Worm (Caenorhabditis elegans): ENCODE results near the gene ZK105.13.

ZK105.13 gene

DNA sequence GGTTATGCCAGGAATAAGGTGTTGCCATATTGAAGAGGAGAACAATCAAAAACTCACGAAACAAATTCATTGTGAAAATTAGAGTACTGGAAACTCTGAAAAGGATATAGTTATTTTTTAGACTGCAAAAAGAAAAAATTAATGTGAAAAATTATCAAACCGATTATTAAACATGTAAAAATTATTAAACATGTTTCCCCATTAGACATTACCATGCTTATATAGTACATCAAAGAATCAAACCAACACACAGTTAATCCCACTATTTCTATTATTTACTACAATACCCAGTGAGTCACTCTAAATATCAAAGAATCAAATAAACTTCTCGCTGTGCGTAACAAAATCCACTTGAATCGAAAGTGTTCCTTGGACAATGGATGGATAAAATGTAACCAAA is at the start of gene ZK105.13:
Gene ZK105.13, minus strand, starts transcription at position 101 of the 400 bp plus-strand sequence.
- TF ChIP-seq W03F9.2 (tag; optimal IDR thresholded peaks at IDR 0.05) = no peak
- no peak for TF ChIP-seq him-1 (tag; optimal IDR thresholded peaks at IDR 0.05)
- no peak for TF ChIP-seq dao-5 (tag; optimal IDR thresholded peaks at IDR 0.05)

DNA sequence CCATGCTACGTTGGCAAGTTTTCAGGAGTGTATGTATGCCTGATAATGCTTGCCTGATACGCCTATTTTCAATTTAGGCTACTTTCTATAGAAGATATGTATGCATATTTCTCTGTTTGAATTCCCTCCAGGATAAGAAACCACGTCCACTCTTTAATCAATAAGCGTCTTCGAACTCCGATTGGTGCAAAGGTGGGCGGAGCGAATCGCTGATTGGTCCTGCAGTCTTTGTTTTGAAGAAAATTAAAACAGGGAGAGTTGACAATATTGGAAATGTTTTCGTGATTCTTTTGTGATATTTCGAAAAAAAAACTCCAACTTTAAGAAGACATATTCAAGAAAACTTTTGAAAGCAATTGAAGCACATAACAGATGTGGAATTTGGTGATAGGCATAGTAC is 48.9 kb upstream of the ZK105.13 start:
- TF ChIP-seq dao-5 (tag; optimal IDR thresholded peaks at IDR 0.05) = no peak
- TF ChIP-seq W03F9.2 (tag; optimal IDR thresholded peaks at IDR 0.05) = no peak
- no peak for TF ChIP-seq him-1 (tag; optimal IDR thresholded peaks at IDR 0.05)

DNA sequence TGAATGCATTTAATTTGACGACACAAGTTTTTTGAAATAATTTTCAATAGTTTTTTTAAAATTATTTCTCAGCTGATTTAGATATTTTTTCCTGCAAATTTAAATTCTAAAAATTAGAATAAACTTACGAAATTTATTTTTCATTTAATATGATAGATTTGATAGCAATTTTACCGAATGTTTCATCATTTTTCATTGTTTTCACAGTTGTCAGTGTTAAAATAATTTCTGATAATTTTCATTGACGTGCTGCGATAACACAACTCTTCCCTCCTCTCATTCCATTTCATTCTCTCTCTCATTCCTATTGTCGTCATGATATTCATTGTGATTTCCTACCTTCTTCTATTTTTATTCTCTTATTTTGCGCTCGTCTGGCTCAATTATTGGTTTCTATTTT is 47.2 kb upstream of the ZK105.13 start, which contains the start of gene hint-3:
Gene hint-3, plus strand, starts transcription at position 301 of the 400 bp plus-strand sequence.
- TF ChIP-seq W03F9.2 (tag; optimal IDR thresholded peaks at IDR 0.05) = no peak
- TF ChIP-seq him-1 (tag; optimal IDR thresholded peaks at IDR 0.05) = no peak
- no peak for TF ChIP-seq dao-5 (tag; optimal IDR thresholded peaks at IDR 0.05)

DNA sequence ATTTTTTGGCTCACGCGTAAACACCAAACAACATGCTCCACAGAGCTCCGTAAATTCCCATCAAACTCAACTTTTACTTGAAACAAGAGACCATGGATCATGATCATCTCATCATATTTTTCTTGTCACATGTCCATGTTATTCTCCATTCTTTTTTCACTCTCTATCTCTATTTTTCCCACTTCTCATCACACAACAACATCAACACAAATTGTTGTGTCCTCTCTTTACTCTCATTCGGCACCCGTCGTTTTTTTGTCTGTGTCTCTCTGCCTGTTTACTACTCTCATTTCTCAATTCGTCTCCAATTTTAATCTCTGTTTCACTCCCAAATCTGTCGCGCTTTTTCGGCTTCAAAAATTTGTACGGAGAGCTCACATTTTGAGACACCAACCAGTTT is 46.3 kb upstream of the ZK105.13 start:
- no peak for TF ChIP-seq W03F9.2 (tag; optimal IDR thresholded peaks at IDR 0.05)
- no peak for TF ChIP-seq him-1 (tag; optimal IDR thresholded peaks at IDR 0.05)

DNA sequence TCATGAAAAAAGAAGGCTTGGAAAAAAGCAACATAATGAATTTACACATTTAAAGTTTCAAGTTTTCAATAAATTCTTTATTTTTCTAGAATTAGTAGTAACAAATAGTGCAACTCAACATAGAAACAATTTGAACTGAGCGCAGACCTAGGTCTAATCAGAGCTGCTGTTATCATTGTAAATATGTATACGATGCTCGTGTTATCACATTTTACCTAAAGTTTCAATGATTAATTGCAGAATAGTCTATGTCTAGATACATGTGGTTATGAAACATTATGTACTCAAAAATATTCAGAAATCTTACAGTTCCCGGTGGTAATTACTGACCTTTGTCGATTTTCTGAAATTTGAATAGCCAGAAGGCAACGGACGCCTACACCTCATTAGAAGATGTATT is 43.0 kb upstream of the ZK105.13 start:
- no peak for TF ChIP-seq dao-5 (tag; optimal IDR thresholded peaks at IDR 0.05)
- no peak for TF ChIP-seq W03F9.2 (tag; optimal IDR thresholded peaks at IDR 0.05)
- TF ChIP-seq him-1 (tag; optimal IDR thresholded peaks at IDR 0.05) = no peak

DNA sequence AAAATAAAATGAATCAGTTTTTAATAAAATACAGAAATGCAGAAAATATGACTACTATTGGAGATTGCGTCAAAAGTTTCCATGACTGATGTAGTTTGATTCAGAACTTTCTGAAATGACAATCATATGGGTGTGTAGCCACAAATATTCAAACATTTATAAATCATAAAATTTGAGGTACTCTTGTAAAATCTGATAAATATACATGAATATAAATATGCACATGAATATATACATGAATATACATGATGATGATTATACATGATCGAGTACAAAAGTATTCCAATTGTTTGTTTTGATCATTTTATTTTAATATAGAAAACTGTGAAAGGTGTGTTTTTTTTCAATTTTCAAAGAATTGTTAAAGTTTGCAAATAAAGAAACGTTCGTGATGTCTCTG is 41.6 kb upstream of the ZK105.13 start, which contains the start of gene T05B11.4:
Gene T05B11.4, minus strand, starts transcription at position 101 of the 400 bp plus-strand sequence.
- TF ChIP-seq him-1 (tag; optimal IDR thresholded peaks at IDR 0.05) (no peak), dao-5 (tag; optimal IDR thresholded peaks at IDR 0.05) (no peak), W03F9.2 (tag; optimal IDR thresholded peaks at IDR 0.05) (no peak)

DNA sequence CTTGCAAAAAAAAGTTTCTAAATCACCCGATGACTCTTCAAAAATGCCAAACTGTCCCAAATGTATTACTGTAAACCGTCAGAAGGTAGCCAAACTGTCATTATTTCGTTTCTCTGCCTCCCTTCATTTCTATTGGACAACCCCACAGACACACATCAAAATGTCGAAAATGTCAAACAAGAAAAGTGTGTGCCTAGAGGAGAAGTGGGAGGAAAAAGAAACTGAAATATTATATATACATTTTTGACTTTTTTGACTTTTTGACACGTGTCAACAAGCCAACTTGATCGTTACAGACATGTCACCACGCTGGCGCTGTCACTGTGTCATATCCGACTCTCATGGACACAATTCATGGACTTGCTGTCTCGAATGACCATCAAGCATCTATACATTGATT is 36.7 kb upstream of the ZK105.13 start:
- no peak for TF ChIP-seq W03F9.2 (tag; optimal IDR thresholded peaks at IDR 0.05)
- TF ChIP-seq him-1 (tag; optimal IDR thresholded peaks at IDR 0.05) = no peak
- no peak for TF ChIP-seq dao-5 (tag; optimal IDR thresholded peaks at IDR 0.05)

DNA sequence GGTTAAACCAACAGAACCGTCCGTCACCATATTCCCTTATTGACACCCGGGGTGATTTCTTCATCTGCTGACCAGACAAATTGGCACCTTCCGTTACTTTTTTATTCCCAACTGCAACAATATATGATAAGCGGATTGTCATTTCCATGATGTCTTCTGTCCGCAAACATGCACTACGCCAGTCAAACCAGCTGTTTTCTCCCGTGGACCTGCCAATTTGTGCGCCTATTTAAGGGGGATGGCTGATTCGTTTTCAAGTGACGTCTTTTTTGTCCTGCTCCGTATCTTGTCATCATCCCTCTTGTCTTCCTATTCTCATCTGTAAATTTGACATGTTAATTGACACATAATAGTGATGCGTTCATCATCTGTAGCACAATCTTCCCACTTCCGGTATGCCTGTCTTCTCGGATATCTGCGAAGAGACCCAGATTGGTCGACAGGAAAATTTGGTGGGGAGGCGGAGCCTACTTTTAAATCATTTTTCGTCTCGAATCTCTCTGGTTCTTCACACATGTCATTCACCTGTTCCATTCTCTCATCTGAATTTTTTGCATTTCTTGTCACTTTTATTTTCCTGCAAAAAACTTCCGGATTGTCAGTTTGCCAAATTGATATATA is 35.1 kb upstream of the ZK105.13 start:
- TF ChIP-seq dao-5 (tag; optimal IDR thresholded peaks at IDR 0.05) (no peak), him-1 (tag; optimal IDR thresholded peaks at IDR 0.05) (no peak), W03F9.2 (tag; optimal IDR thresholded peaks at IDR 0.05) (no peak)

DNA sequence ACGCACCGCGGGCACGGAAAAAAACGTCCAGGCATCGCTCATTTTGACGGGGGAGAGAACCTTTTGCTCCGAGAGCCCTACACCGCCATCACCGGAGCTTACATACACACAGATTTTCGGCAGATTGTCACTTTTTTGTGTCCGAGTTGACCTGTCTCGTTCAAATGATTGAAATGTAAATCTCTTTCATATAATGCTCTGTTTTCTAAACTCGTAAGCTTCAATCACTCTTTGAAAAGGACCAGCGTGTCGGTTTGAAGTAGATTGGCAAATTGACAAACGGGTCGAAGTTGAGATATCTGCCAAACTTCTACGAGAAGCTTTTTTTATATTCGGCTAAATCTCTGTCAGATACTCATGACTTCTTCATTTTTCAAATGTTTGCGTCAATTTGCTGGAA is 34.2 kb upstream of the ZK105.13 start:
- TF ChIP-seq dao-5 (tag; optimal IDR thresholded peaks at IDR 0.05) = no peak
- TF ChIP-seq W03F9.2 (tag; optimal IDR thresholded peaks at IDR 0.05) = no peak
- TF ChIP-seq him-1 (tag; optimal IDR thresholded peaks at IDR 0.05) = no peak

DNA sequence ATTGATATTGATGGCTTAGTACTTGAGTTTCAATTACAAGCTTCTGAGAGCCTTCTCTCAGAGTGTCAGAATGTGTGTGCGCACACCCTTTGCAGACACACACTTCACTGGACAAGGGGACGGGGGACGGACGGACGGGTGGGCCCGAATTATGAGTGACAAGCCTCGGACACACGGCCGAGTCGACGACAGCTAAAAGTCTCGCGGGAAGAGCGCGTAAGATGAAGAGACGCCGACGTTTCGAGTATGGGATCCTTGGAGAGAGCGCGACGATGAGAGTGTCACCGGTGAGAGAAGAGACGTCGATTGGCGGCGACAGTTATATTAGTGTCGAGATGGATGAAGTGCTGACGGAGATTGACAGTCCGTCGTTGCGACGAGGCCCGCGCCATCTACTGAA is 32.9 kb upstream of the ZK105.13 start:
- TF ChIP-seq him-1 (tag; optimal IDR thresholded peaks at IDR 0.05) = no peak
- TF ChIP-seq dao-5 (tag; optimal IDR thresholded peaks at IDR 0.05) = no peak
- TF ChIP-seq W03F9.2 (tag; optimal IDR thresholded peaks at IDR 0.05) = no peak

DNA sequence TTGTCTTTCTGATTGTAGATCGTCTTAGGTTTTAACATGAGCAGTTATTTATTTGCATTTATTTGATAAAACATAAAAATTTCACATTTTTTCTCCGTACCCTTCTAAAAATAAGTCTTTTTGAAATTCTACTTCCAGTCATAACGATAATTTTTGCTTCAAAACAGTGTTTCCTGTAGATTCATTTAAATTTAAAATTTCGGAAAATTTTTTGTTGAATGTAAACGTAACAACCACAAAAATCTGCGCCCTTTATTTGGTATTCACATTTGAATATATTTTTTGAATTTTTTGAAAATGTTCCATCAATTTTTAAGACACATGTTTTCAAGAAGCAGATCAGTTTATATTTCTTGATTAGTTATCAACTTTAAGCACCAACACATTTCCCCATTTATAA is 32.4 kb upstream of the ZK105.13 start:
- no peak for TF ChIP-seq W03F9.2 (tag; optimal IDR thresholded peaks at IDR 0.05)
- TF ChIP-seq dao-5 (tag; optimal IDR thresholded peaks at IDR 0.05) = no peak
- no peak for TF ChIP-seq him-1 (tag; optimal IDR thresholded peaks at IDR 0.05)

DNA sequence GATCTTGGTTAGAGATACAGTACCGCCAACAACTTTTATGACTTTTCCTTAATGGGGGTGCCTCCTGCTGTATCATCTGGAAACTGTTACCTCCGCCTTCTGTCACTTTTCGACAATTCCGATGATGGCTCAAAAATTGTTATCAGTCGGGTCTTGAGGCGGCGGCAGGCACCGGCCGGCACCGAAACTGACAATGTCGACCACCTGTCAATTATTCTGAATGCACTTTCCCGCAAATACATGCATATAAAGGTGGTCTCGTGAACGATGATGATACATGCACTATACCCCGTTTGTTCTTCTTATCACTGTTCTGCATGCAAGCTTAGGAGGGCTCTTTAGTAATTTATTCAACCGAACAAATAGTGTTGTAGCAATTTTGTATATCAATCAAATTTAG is 31.1 kb upstream of the ZK105.13 start:
- TF ChIP-seq W03F9.2 (tag; optimal IDR thresholded peaks at IDR 0.05) (no peak), him-1 (tag; optimal IDR thresholded peaks at IDR 0.05) (no peak), dao-5 (tag; optimal IDR thresholded peaks at IDR 0.05) (no peak)

DNA sequence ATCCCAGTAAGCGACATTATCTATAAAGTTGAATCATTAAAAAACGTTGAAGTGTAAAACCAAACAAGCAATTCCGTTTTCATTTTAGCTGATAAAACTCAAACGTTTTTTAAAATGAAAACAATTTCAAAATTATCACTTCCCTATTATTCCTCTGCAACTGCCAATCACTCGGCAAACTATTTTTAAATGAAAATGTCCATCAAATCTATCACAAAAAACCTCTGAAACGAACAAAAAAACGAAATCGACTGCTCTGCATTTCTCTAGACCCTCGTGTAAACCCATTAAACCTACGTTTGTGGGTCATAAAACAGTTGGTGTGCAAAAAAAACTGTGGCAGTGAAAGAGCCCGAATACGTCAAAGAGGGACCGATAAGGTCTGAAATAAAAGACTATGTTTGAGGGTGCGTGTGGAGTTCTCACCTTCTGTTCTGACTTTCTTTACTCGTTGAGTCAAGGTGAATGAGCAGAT is 29.6 kb upstream of the ZK105.13 start, which contains the start of gene fbxl-5:
Gene fbxl-5, plus strand, starts transcription at position 425 of the 475 bp plus-strand sequence.
- TF ChIP-seq dao-5 (tag; optimal IDR thresholded peaks at IDR 0.05) (no peak), W03F9.2 (tag; optimal IDR thresholded peaks at IDR 0.05) (no peak), him-1 (tag; optimal IDR thresholded peaks at IDR 0.05) (no peak)

DNA sequence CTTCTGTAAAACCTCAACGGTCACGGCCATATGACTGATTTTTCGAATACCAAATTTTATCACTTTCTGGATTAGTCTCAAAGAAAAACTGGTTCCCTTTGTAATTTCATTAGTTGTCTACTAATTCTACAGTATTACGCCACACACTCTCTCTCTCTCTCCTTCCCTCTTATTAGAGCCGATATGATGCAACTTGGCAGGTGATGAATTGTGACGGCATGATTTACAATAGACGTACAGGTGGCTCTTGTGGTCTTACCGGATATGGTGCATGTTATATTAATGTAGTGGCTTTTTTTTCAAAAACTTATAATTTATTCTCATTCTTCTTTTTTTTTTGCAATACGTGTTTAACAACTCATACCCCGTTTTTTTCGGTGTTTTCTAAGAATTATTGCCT is 28.9 kb upstream of the ZK105.13 start:
- TF ChIP-seq dao-5 (tag; optimal IDR thresholded peaks at IDR 0.05) = no peak
- TF ChIP-seq W03F9.2 (tag; optimal IDR thresholded peaks at IDR 0.05) = no peak
- no peak for TF ChIP-seq him-1 (tag; optimal IDR thresholded peaks at IDR 0.05)

DNA sequence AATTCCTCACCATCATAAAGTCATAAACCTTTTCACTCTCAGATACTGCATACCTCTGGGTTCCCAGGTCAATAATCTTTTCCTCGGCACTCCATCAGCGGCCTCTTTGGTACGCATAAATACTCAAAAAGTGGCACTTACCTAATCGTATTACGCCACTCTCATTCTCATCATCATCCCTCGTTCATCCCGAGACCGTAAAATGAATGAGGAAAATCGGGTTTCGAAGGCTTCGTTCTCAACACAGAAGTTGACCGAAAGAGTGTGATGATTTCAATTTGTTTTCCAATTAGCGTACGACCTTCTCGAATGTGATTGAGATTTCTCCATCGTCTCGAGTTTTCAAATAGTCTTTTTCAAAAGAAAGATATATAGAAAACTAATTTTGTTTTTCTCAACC is 27.0 kb upstream of the ZK105.13 start:
- no peak for TF ChIP-seq W03F9.2 (tag; optimal IDR thresholded peaks at IDR 0.05)
- TF ChIP-seq him-1 (tag; optimal IDR thresholded peaks at IDR 0.05) = no peak
- TF ChIP-seq dao-5 (tag; optimal IDR thresholded peaks at IDR 0.05) = no peak
